Fruit fly (Drosophila melanogaster) whole organism, embryonic: Measurements from ENCODE around the gene SamDC.
A peak's percentile ranks its signal among the peaks of the same experiment; 100 is the strongest.

ENCODE experiments used
- BtbVII ChIP-seq: fragments of 200-800 bp; sonication (Bioruptor generic); optimal IDR thresholded peaks from 3 replicates; lab custom pipeline; 2017; ENCODE audit warnings: missing biosample characterization, mild to moderate bottlenecking, missing genetic modification characterization
- CG10462 ChIP-seq: fragments of 200-800 bp; sonication (Bioruptor generic); optimal IDR thresholded peaks from 2 replicates; lab custom pipeline; 2016; ENCODE audit warnings: missing biosample characterization, missing genetic modification characterization
- CG10654 ChIP-seq: fragments of 200-800 bp; sonication (Bioruptor generic); optimal IDR thresholded peaks from 2 replicates; lab custom pipeline; 2016; ENCODE audit warnings: missing biosample characterization, missing genetic modification characterization
- CG11696 ChIP-seq: fragments of 200-800 bp; sonication (Bioruptor generic); IDR thresholded peaks from 2 replicates; pipeline ENCODE4 v1.3.6; 2022; ENCODE audit warnings: missing biosample characterization, missing genetic modification characterization
- CG12071 ChIP-seq: fragments of 200-800 bp; sonication (Bioruptor generic); optimal IDR thresholded peaks from 3 replicates; lab custom pipeline; 2018; ENCODE audit warnings: missing biosample characterization, mild to moderate bottlenecking, missing genetic modification characterization
- CG12219 ChIP-seq: fragments of 200-800 bp; sonication (Bioruptor generic); optimal IDR thresholded peaks from 3 replicates; lab custom pipeline; 2018; ENCODE audit warnings: missing biosample characterization, mild to moderate bottlenecking, missing genetic modification characterization
- CG12744 ChIP-seq: fragments of 200-800 bp; sonication (Bioruptor generic); optimal IDR thresholded peaks from 2 replicates; lab custom pipeline; 2016; ENCODE audit warnings: missing biosample characterization, missing genetic modification characterization
- CG14014 ChIP-seq: fragments of 200-800 bp; sonication (Bioruptor generic); IDR thresholded peaks from 2 replicates; pipeline ENCODE4 v1.3.6; 2022; ENCODE audit warnings: missing biosample characterization, missing genetic modification characterization
- CG15696 ChIP-seq: fragments of 200-800 bp; sonication (Bioruptor generic); optimal IDR thresholded peaks from 2 replicates; lab custom pipeline; 2019; ENCODE audit warnings: missing biosample characterization, mild to moderate bottlenecking, missing genetic modification characterization, moderate library complexity
- CG17361 ChIP-seq: fragments of 200-800 bp; sonication (Bioruptor generic); IDR thresholded peaks from 3 replicates; pipeline ENCODE4 v1.3.6; 2022; ENCODE audit warnings: missing biosample characterization, missing genetic modification characterization
- CG17829 ChIP-seq: fragments of 200-800 bp; optimal IDR thresholded peaks from 2 replicates; lab custom pipeline; 2019; ENCODE audit warnings: missing biosample characterization, mild to moderate bottlenecking, missing genetic modification characterization, moderate library complexity
- CG17912 ChIP-seq: fragments of 200-800 bp; sonication (Bioruptor generic); optimal IDR thresholded peaks from 2 replicates; lab custom pipeline; 2018; ENCODE audit warnings: missing biosample characterization, mild to moderate bottlenecking, missing genetic modification characterization
- CG18011 ChIP-seq: fragments of 200-800 bp; sonication (Bioruptor generic); optimal IDR thresholded peaks from 2 replicates; lab custom pipeline; 2017; ENCODE audit warnings: missing biosample characterization, missing genetic modification characterization, mild to moderate bottlenecking, moderate library complexity, missing genotype
- CG1832 ChIP-seq: fragments of 200-800 bp; sonication (Bioruptor generic); optimal IDR thresholded peaks from 2 replicates; lab custom pipeline; 2017; ENCODE audit warnings: missing biosample characterization, mild to moderate bottlenecking, missing genetic modification characterization, inconsistent platforms
- CG2202 ChIP-seq: fragments of 200-800 bp; sonication (Bioruptor generic); optimal IDR thresholded peaks from 2 replicates; lab custom pipeline; 2018; ENCODE audit warnings: missing biosample characterization, mild to moderate bottlenecking, missing genetic modification characterization
- CG2889 ChIP-seq: fragments of 200-800 bp; sonication (Bioruptor generic); IDR thresholded peaks from 3 replicates; pipeline ENCODE4 v1.3.6; 2022; ENCODE audit warnings: missing biosample characterization, missing genetic modification characterization
- CG3281 ChIP-seq: fragments of 200-800 bp; sonication (Bioruptor generic); optimal IDR thresholded peaks from 3 replicates; lab custom pipeline; 2017; ENCODE audit warnings: missing biosample characterization, mild to moderate bottlenecking, missing genetic modification characterization
- CG4328 ChIP-seq: fragments of 200-800 bp; sonication (Bioruptor generic); optimal IDR thresholded peaks from 3 replicates; lab custom pipeline; 2017; ENCODE audit warnings: missing biosample characterization, missing genetic modification reagents, missing genetic modification characterization
- CG6254 ChIP-seq: fragments of 200-800 bp; sonication (Bioruptor generic); optimal IDR thresholded peaks from 3 replicates; lab custom pipeline; 2017; ENCODE audit warnings: mild to moderate bottlenecking, missing biosample characterization, missing genetic modification reagents, missing genetic modification characterization
- CG7987 ChIP-seq: fragments of 200-800 bp; sonication (Bioruptor generic); optimal IDR thresholded peaks from 2 replicates; lab custom pipeline; 2018; ENCODE audit warnings: missing biosample characterization, mild to moderate bottlenecking, missing genetic modification characterization, moderate library complexity
- Dfd ChIP-seq, 2 experiments: fragments of >200 bp; optimal IDR thresholded peaks; 2 replicates each; lab custom pipeline; 2017; ENCODE audit warnings: missing biosample characterization in 2 of 2, missing genetic modification characterization in 2 of 2
- Dip2 ChIP-seq: fragments of 200-800 bp; sonication (Bioruptor generic); IDR thresholded peaks from 2 replicates; pipeline ENCODE4 v1.3.6; 2022; ENCODE audit warnings: missing biosample characterization, missing genetic modification characterization
- HLH3B ChIP-seq: fragments of 200-800 bp; sonication (Bioruptor generic); IDR thresholded peaks from 2 replicates; pipeline ENCODE4 v1.3.6; 2022; ENCODE audit warnings: missing biosample characterization, missing genetic modification characterization
- Hmr ChIP-seq: fragments of 200-800 bp; sonication (Bioruptor generic); optimal IDR thresholded peaks from 3 replicates; lab custom pipeline; 2017; ENCODE audit warnings: mild to moderate bottlenecking, missing biosample characterization, missing genetic modification reagents, missing genetic modification characterization
- Lim3 ChIP-seq: fragments of 200-800 bp; sonication (Bioruptor generic); IDR thresholded peaks from 2 replicates; pipeline ENCODE4 v1.3.6; 2022; ENCODE audit warnings: missing biosample characterization, missing genetic modification characterization
- Meics ChIP-seq: fragments of 200-800 bp; sonication (Bioruptor generic); optimal IDR thresholded peaks from 2 replicates; lab custom pipeline; 2017; ENCODE audit warnings: missing biosample characterization, mild to moderate bottlenecking, missing genetic modification characterization
- Nf-YC ChIP-seq: fragments of 200-800 bp; optimal IDR thresholded peaks from 3 replicates; lab custom pipeline; 2019; ENCODE audit warnings: missing biosample characterization, mild to moderate bottlenecking, missing genetic modification characterization, moderate library complexity
- Oaz ChIP-seq: fragments of 200-800 bp; sonication (Bioruptor generic); IDR thresholded peaks from 2 replicates; pipeline ENCODE4 v1.3.6; 2022; ENCODE audit warnings: missing biosample characterization, missing genetic modification characterization
- Ravus ChIP-seq: fragments of 200-800 bp; sonication (Bioruptor generic); IDR thresholded peaks from 2 replicates; pipeline ENCODE4 v1.3.6; 2022; ENCODE audit warnings: missing biosample characterization, missing genetic modification characterization
- Tbp ChIP-seq: fragments of >200 bp; optimal IDR thresholded peaks from 2 replicates; lab custom pipeline; 2018; ENCODE audit warnings: missing biosample characterization, missing genetic modification characterization
- Usf ChIP-seq: fragments of 200-800 bp; sonication (Bioruptor generic); optimal IDR thresholded peaks from 2 replicates; lab custom pipeline; 2017; ENCODE audit warnings: missing genotype, missing biosample characterization, missing genetic modification characterization
- Vsx1 ChIP-seq: fragments of 200-800 bp; sonication (Bioruptor generic); optimal IDR thresholded peaks from 2 replicates; lab custom pipeline; 2017; ENCODE audit warnings: missing biosample characterization, mild to moderate bottlenecking, missing genetic modification characterization, missing genetic modification reagents
- abd-A ChIP-seq: fragments of 200-800 bp; sonication (Bioruptor generic); optimal IDR thresholded peaks from 3 replicates; lab custom pipeline; 2019; ENCODE audit warnings: missing biosample characterization, mild to moderate bottlenecking, missing genetic modification characterization, moderate library complexity
- al ChIP-seq: fragments of 200-800 bp; sonication (Bioruptor generic); IDR thresholded peaks from 2 replicates; pipeline ENCODE4 v1.3.6; 2022; ENCODE audit warnings: missing biosample characterization, missing genetic modification characterization
- chif ChIP-seq, 2 experiments: fragments of 200-800 bp; sonication (Bioruptor generic); optimal IDR thresholded peaks; 3 replicates each; lab custom pipeline; 2016; ENCODE audit warnings: missing biosample characterization in 2 of 2, missing genetic modification characterization in 2 of 2
- dan ChIP-seq: fragments of 200-800 bp; sonication (Bioruptor generic); IDR thresholded peaks from 2 replicates; pipeline ENCODE4 v1.3.6; 2022; ENCODE audit warnings: missing biosample characterization, missing genetic modification characterization
- dimm ChIP-seq: fragments of 200-800 bp; sonication (Bioruptor generic); IDR thresholded peaks from 2 replicates; pipeline ENCODE4 v1.3.6; 2022; ENCODE audit warnings: missing biosample characterization, missing genetic modification characterization
- en ChIP-seq: fragments of 200-800 bp; sonication (Bioruptor generic); optimal IDR thresholded peaks from 2 replicates; lab custom pipeline; 2016; ENCODE audit warnings: missing biosample characterization, missing genetic modification characterization
- esg ChIP-seq: fragments of 200-800 bp; sonication (Bioruptor generic); conservative IDR thresholded peaks from 2 replicates; pipeline ENCODE4 v1.3.6; 2022; ENCODE audit warnings: missing biosample characterization, missing genetic modification characterization
- fd64A ChIP-seq: fragments of 200-800 bp; sonication (Bioruptor generic); optimal IDR thresholded peaks from 3 replicates; lab custom pipeline; 2018; ENCODE audit warnings: missing biosample characterization, mild to moderate bottlenecking, missing genetic modification characterization
- hth ChIP-seq: fragments of >200 bp; optimal IDR thresholded peaks from 2 replicates; lab custom pipeline; 2017; ENCODE audit warnings: inconsistent platforms
- jing ChIP-seq: fragments of 200-800 bp; sonication (Bioruptor generic); optimal IDR thresholded peaks from 2 replicates; lab custom pipeline; 2018; ENCODE audit warnings: missing biosample characterization, mild to moderate bottlenecking, missing genetic modification characterization
- kah ChIP-seq: fragments of 200-800 bp; sonication (Bioruptor generic); optimal IDR thresholded peaks from 2 replicates; lab custom pipeline; 2018; ENCODE audit warnings: missing biosample characterization, mild to moderate bottlenecking, missing genetic modification characterization
- knrl ChIP-seq: fragments of 200-800 bp; sonication (Bioruptor generic); IDR thresholded peaks from 3 replicates; pipeline ENCODE4 v1.3.6; 2022; ENCODE audit warnings: missing biosample characterization, missing genetic modification characterization; ENCODE audit not compliant: partially characterized antibody
- lov ChIP-seq, 2 experiments: fragments of 200-800 bp in 1 of 2; fragments of >200 bp in 1 of 2; sonication (Bioruptor generic) in 1 of 2; IDR thresholded peaks in 1 of 2; optimal IDR thresholded peaks in 1 of 2; 2 replicates in 1 of 2; 3 replicates in 1 of 2; pipeline versions ENCODE4 v1.3.6 to Lab custom; 2017 to 2022; ENCODE audit warnings: missing biosample characterization in 1 of 2, missing genetic modification characterization in 1 of 2
- mld ChIP-seq: fragments of 200-800 bp; sonication (Bioruptor generic); IDR thresholded peaks from 3 replicates; pipeline ENCODE4 v1.3.6; 2022; ENCODE audit warnings: missing biosample characterization, missing genetic modification characterization; ENCODE audit not compliant: partially characterized antibody
- pita ChIP-seq: fragments of 200-800 bp; sonication (Bioruptor generic); optimal IDR thresholded peaks from 2 replicates; lab custom pipeline; 2017; ENCODE audit warnings: missing biosample characterization, mild to moderate bottlenecking, missing genetic modification characterization
- pum ChIP-seq: fragments of 200-800 bp; sonication (Bioruptor generic); optimal IDR thresholded peaks from 2 replicates; lab custom pipeline; 2016; ENCODE audit warnings: missing biosample characterization, missing genetic modification characterization
- pzg ChIP-seq: fragments of 200-800 bp; sonication (Bioruptor generic); optimal IDR thresholded peaks from 3 replicates; lab custom pipeline; 2018; ENCODE audit warnings: missing biosample characterization, mild to moderate bottlenecking, missing genetic modification characterization, moderate library complexity
- salm ChIP-seq: fragments of 200-800 bp; sonication (Bioruptor generic); optimal IDR thresholded peaks from 2 replicates; lab custom pipeline; 2018; ENCODE audit warnings: missing biosample characterization, mild to moderate bottlenecking, missing genetic modification characterization
- ssp ChIP-seq: fragments of 200-800 bp; sonication (Bioruptor generic); IDR thresholded peaks from 2 replicates; pipeline ENCODE4 v1.3.6; 2022; ENCODE audit warnings: missing biosample characterization, missing genetic modification characterization

Gene SamDC

dm6 chr2L:10292066-10292560 is 47.1 kb upstream of the SamDC start, which contains the start of gene Ufd4 (continued):
- TF ChIP-seq Nf-YC (tag; lab: Kevin White, UChicago) (peak; percentile 78), CG17912 (no peak), knrl (GFP tag; lab: Robert Waterston, UW) (no peak), Hmr (GFP tag; lab: Kevin White, UChicago) (no peak), al (GFP tag; lab: Robert Waterston, UW) (no peak), HLH3B (peak; percentile 74; the same call in 1 of the 2 replicates), hth (lab: Kevin White, UChicago) (no peak), pita (GFP tag; lab: Kevin White, UChicago) (no peak), Vsx1 (GFP tag; lab: Kevin White, UChicago) (no peak), dan (GFP tag; lab: Robert Waterston, UW) (no peak), Usf (GFP tag; lab: Kevin White, UChicago) (no peak), CG15696 (peak; percentile 65), kah (GFP tag; lab: Kevin White, UChicago) (peak; percentile 43), CG4328 (GFP tag; lab: Kevin White, UChicago) (no peak), CG11696 (GFP tag; lab: Robert Waterston, UW) (peak; percentile 40; the same call in 1 of the 2 replicates), dimm (GFP tag; lab: Robert Waterston, UW) (no peak), CG2202 (tag; lab: Kevin White, UChicago) (peak; percentile 0), Oaz (GFP tag; lab: Robert Waterston, UW) (no peak), pum (GFP tag; lab: Kevin White, UChicago) (peak; percentile 36), jing (GFP tag; lab: Kevin White, UChicago) (no peak), Ravus (GFP tag; lab: Robert Waterston, UW) (no peak), en (GFP tag; lab: Kevin White, UChicago) (no peak), CG18011 (GFP tag; lab: Kevin White, UChicago) (peak; percentile 19), CG3281 (GFP tag; lab: Kevin White, UChicago) (no peak), fd64A (GFP tag; lab: Kevin White, UChicago) (no peak), esg (GFP tag; lab: Robert Waterston, UW) (no peak), CG10654 (GFP tag; lab: Kevin White, UChicago) (peak; percentile 27), pzg (GFP tag; lab: Kevin White, UChicago) (peak; percentile 62), abd-A (tag; lab: Kevin White, UChicago) (no peak), CG1832 (GFP tag; lab: Kevin White, UChicago) (no peak), CG17829 (tag; lab: Kevin White, UChicago) (peak; percentile 83), CG12219 (GFP tag; lab: Kevin White, UChicago) (no peak), lov (optimal IDR thresholded peaks at IDR 0.05; lab: Kevin White, UChicago) (no peak), lov (GFP tag; IDR thresholded peaks at IDR 0.05; lab: Robert Waterston, UW) (no peak; the same call in 2 of the 3 replicates), Meics (GFP tag; lab: Kevin White, UChicago) (no peak), chif (GFP tag; optimal IDR thresholded peaks at IDR 0.05; lab: Kevin White, UChicago) (peak; percentile 16 to 49), salm (no peak), CG12744 (GFP tag; lab: Kevin White, UChicago) (peak; percentile 61), CG7987 (GFP tag; lab: Kevin White, UChicago) (peak; percentile 43), Dip2 (GFP tag; lab: Robert Waterston, UW) (no peak), mld (no peak), CG10462 (GFP tag; lab: Kevin White, UChicago) (no peak), BtbVII (no peak), Lim3 (GFP tag; lab: Robert Waterston, UW) (no peak), CG6254 (GFP tag; lab: Kevin White, UChicago) (peak; percentile 41), CG12071 (GFP tag; lab: Kevin White, UChicago) (no peak), CG2889 (GFP tag; lab: Robert Waterston, UW) (no peak), Tbp (GFP tag; lab: Kevin White, UChicago) (no peak), ssp (no peak; the same call in 1 of the 2 replicates), CG17361 (no peak), CG14014 (GFP tag; lab: Robert Waterston, UW) (peak; percentile 75; the same call in 1 of the 2 replicates), Dfd (GFP tag; optimal IDR thresholded peaks at IDR 0.05; lab: Kevin White, UChicago) (no peak)
